Worm (Caenorhabditis elegans) whole organism, mixed stage, embryonic: ENCODE measurements around the gene F58B3.6.

ENCODE experiments used
- bed-3 ChIP-seq: fragments of 200-800 bp; sonication (Bioruptor generic); optimal IDR thresholded peaks from 3 replicates; lab custom pipeline; 2018; ENCODE audit warnings: mild to moderate bottlenecking, missing genetic modification characterization, moderate library complexity, missing compliant biosample characterization
- ceh-39 ChIP-seq: fragments of 150-350 bp; optimal IDR thresholded peaks from 2 replicates; lab custom pipeline; 2014; ENCODE audit warnings: missing biosample characterization, missing genetic modification characterization
- cnd-1 ChIP-seq: fragments of 200-800 bp; sonication (Bioruptor generic); optimal IDR thresholded peaks from 2 replicates; lab custom pipeline; 2018; ENCODE audit warnings: mild to moderate bottlenecking, missing genetic modification characterization, missing compliant biosample characterization
- elt-1 ChIP-seq: sonication (generic microtip); optimal IDR thresholded peaks from 2 replicates; lab custom pipeline; 2017; ENCODE audit warnings: missing genetic modification characterization, mild to moderate bottlenecking, missing compliant biosample characterization, antibody characterized with exemption, moderate library complexity, borderline replicate concordance; ENCODE audit not compliant: insufficient read depth
- flh-1 ChIP-seq: fragments of 200-800 bp; sonication (Bioruptor generic); optimal IDR thresholded peaks from 2 replicates; lab custom pipeline; 2018; ENCODE audit warnings: mild to moderate bottlenecking, missing genetic modification characterization, moderate library complexity, missing compliant biosample characterization
- ham-2 ChIP-seq: fragments of 200-800 bp; sonication (Bioruptor generic); optimal IDR thresholded peaks from 2 replicates; lab custom pipeline; 2018; ENCODE audit warnings: mild to moderate bottlenecking, missing genetic modification characterization, missing compliant biosample characterization
- hlh-1 ChIP-seq: fragments of 150-350 bp; optimal IDR thresholded peaks from 2 replicates; lab custom pipeline; 2014; ENCODE audit warnings: missing biosample characterization, missing genetic modification reagents, missing genetic modification characterization
- lin-13 ChIP-seq: fragments of 150-350 bp; optimal IDR thresholded peaks from 2 replicates; lab custom pipeline; 2014; ENCODE audit warnings: missing biosample characterization, missing genetic modification characterization
- lin-32 ChIP-seq: fragments of 200-800 bp; sonication (Bioruptor generic); optimal IDR thresholded peaks from 2 replicates; lab custom pipeline; 2018; ENCODE audit warnings: mild to moderate bottlenecking, missing genetic modification characterization, missing compliant biosample characterization
- mab-5 ChIP-seq: fragments of 150-350 bp; optimal IDR thresholded peaks from 2 replicates; lab custom pipeline; 2014; ENCODE audit warnings: missing biosample characterization, missing genetic modification characterization
- mep-1 ChIP-seq: fragments of 150-350 bp; optimal IDR thresholded peaks from 2 replicates; lab custom pipeline; 2017; ENCODE audit warnings: missing biosample characterization, missing genetic modification reagents, missing genetic modification characterization, inconsistent platforms
- mls-2 ChIP-seq: sonication (generic microtip); optimal IDR thresholded peaks from 2 replicates; lab custom pipeline; 2016; ENCODE audit warnings: mild to moderate bottlenecking, missing genetic modification characterization, moderate library complexity, missing compliant biosample characterization
- nhr-12 ChIP-seq: fragments of 150-350 bp; optimal IDR thresholded peaks from 2 replicates; lab custom pipeline; 2014; ENCODE audit warnings: missing biosample characterization, missing genetic modification characterization
- nhr-237 ChIP-seq: fragments of 150-350 bp; optimal IDR thresholded peaks from 2 replicates; lab custom pipeline; 2014; ENCODE audit warnings: missing biosample characterization, missing genetic modification characterization
- nhr-28 ChIP-seq: fragments of 150-350 bp; optimal IDR thresholded peaks from 2 replicates; lab custom pipeline; 2014; ENCODE audit warnings: missing biosample characterization, missing genetic modification characterization
- pha-4 ChIP-seq: fragments of 150-350 bp; optimal IDR thresholded peaks from 2 replicates; lab custom pipeline; 2018; ENCODE audit warnings: missing biosample characterization, missing genetic modification reagents, missing genetic modification characterization
- snpc-4 ChIP-seq: fragments of 150-350 bp; optimal IDR thresholded peaks from 2 replicates; lab custom pipeline; 2014; ENCODE audit warnings: missing biosample characterization, missing genetic modification characterization
- sptf-1 ChIP-seq: sonication (generic microtip); optimal IDR thresholded peaks from 2 replicates; lab custom pipeline; 2017; ENCODE audit warnings: mild to moderate bottlenecking, missing genetic modification characterization, moderate library complexity, missing compliant biosample characterization
- tbx-8 ChIP-seq: fragments of 200-800 bp; sonication (Bioruptor generic); optimal IDR thresholded peaks from 2 replicates; lab custom pipeline; 2018; ENCODE audit warnings: mild to moderate bottlenecking, missing genetic modification characterization, moderate library complexity, missing compliant biosample characterization
- unc-120 ChIP-seq: sonication (generic microtip); optimal IDR thresholded peaks from 2 replicates; lab custom pipeline; 2017; ENCODE audit warnings: missing genetic modification characterization, missing compliant biosample characterization; ENCODE audit not compliant: poor library complexity, severe bottlenecking
- unc-39 ChIP-seq: fragments of 150-350 bp; optimal IDR thresholded peaks from 2 replicates; lab custom pipeline; 2014; ENCODE audit warnings: missing biosample characterization, missing genetic modification characterization
- unc-62 ChIP-seq: fragments of 150-350 bp; optimal IDR thresholded peaks from 2 replicates; lab custom pipeline; 2014; ENCODE audit warnings: missing biosample characterization, missing genetic modification reagents, missing genetic modification characterization
- zip-8 ChIP-seq: fragments of 150-350 bp; optimal IDR thresholded peaks from 2 replicates; lab custom pipeline; 2014; ENCODE audit warnings: missing biosample characterization, missing genetic modification characterization
- ztf-11 ChIP-seq: fragments of 150-350 bp; optimal IDR thresholded peaks from 2 replicates; lab custom pipeline; 2014; ENCODE audit warnings: missing biosample characterization, missing genetic modification characterization

Gene F58B3.6

DNA sequence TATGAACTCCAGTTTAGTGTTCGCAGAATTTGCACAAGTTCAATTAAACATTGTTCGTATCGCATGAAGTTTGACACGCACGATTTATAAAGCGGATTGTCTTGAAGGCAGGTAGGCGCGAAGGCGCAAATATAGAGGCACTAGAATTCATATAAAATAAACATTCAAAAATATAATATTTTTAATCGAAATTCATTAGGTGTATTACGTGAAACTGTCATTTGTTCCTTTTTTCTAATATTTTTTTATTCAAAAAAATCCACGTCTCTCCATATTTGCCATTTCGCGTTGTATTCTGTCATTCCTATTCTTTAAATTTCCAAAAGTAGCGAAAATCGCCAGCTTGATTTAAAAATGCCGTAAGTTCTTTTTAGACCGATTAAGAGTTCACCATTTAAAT is 5.4 kb downstream of the F58B3.6 start, which contains the start of gene ZK809.1:
ZK809.1 (plus strand) TSS at position 301 of the 400 bp plus-strand sequence.
- TF ChIP-seq tbx-8 (GFP tag; lab: Kevin White, UChicago) = no peak
- no peak for TF ChIP-seq lin-13 (tag; lab: Kevin White, UChicago)
- TF ChIP-seq flh-1 (GFP tag; lab: Kevin White, UChicago) = no peak
- no peak for TF ChIP-seq elt-1 (tag; lab: Kevin White, UChicago)
- TF ChIP-seq ztf-11 (tag; lab: Kevin White, UChicago) = no peak
- no peak for TF ChIP-seq ham-2
- no peak for TF ChIP-seq nhr-28 (tag; lab: Kevin White, UChicago)
- no peak for TF ChIP-seq mep-1 (tag; lab: Kevin White, UChicago)
- no peak for TF ChIP-seq ceh-39
- TF ChIP-seq hlh-1 = no peak
- no peak for TF ChIP-seq snpc-4
- no peak for TF ChIP-seq pha-4 (tag; lab: Kevin White, UChicago)
- no peak for TF ChIP-seq unc-62 (GFP tag; lab: Kevin White, UChicago)

ce11 chrIV:11643829-11644228 is 7.4 kb downstream of the F58B3.6 start, which contains the start of gene prx-2:
prx-2 (plus strand) TSS chrIV:11644129.
- TF ChIP-seq bed-3 (no peak), unc-120 (tag; lab: Kevin White, UChicago) (no peak), hlh-1 (no peak)

DNA sequence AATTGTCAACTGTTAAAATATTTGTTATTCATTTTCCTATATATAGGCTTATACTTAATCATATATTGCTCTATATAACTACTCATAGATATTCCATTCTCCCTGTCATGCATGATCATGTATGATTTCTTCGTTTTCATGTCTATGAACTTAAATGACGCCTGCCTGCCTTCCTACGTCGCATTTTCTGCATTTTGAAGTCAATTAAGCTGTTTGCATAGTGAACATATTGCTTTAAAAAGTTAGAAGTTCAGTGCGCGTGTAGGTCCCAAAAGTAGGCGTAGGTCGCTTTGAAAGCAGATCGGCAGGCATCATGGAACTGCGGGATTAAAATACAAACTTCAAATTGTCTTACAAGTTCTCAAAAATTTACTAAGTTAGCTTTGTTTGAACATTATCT is 8.3 kb downstream of the F58B3.6 start:
- TF ChIP-seq mls-2 (tag; lab: Kevin White, UChicago) = no peak

DNA sequence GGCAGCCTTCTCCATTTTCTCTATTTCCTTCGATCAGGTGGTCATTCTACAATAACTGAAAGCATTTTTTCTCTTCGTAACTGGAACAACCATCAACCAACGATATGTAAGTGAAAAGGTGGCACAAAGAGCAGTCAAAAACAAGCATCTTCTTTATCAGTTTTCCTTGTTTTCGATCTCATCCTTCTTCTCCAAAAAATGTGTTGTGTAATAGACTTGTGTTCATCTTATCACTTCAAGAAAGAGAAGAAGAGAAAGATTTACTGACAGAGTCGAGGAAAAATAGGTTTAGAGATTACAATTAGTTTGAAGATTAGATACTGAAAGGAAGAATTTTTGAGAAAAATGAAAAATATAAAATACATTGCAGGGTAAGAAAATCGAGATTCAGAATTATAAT is 8.9 kb downstream of the F58B3.6 start:
- TF ChIP-seq unc-39 (no peak), snpc-4 (no peak), mab-5 (tag; lab: Kevin White, UChicago) (no peak), zip-8 (tag; lab: Kevin White, UChicago) (no peak), hlh-1 (no peak), ztf-11 (tag; lab: Kevin White, UChicago) (no peak), bed-3 (no peak), sptf-1 (tag; lab: Kevin White, UChicago) (no peak), tbx-8 (GFP tag; lab: Kevin White, UChicago) (no peak), nhr-28 (tag; lab: Kevin White, UChicago) (no peak), flh-1 (GFP tag; lab: Kevin White, UChicago) (no peak), nhr-12 (no peak), ceh-39 (no peak), nhr-237 (tag; lab: Kevin White, UChicago) (no peak), mep-1 (tag; lab: Kevin White, UChicago) (no peak)

ce11 chrIV:11646908-11647307 is 10.5 kb downstream of the F58B3.6 start:
- TF ChIP-seq cnd-1 (tag; lab: Kevin White, UChicago) (no peak), hlh-1 (peak; percentile 17)

DNA sequence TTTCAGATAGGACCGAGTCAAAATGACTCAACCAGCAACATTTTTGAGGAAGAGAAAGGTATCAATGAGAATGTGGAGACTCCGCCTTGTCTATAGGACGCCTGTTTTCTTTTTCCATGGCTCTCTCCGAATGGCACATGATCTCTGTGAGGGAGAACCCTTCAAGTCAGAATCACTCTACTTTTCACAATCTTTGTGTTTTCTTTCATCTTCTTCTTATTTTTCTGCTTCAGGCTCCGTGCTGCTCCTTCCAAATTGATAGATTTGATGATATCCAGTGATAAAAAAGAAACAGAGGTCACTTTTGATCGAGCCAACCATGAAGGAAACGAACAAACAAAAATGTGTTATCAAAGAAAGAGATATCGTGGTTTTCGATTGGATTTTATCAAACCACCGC is 12.6 kb downstream of the F58B3.6 start, which contains the start of gene ZK809.8:
ZK809.8 (minus strand) TSS at position 34 of the 400 bp plus-strand sequence.
- TF ChIP-seq tbx-8 (GFP tag; lab: Kevin White, UChicago) = no peak
- peak; percentile 15 for TF ChIP-seq hlh-1
- TF ChIP-seq, all 35 proteins: peak for 1

ce11 chrIV:11650344-11650743 is 13.9 kb downstream of the F58B3.6 start:
- TF ChIP-seq snpc-4 (no peak), tbx-8 (GFP tag; lab: Kevin White, UChicago) (no peak), zip-8 (tag; lab: Kevin White, UChicago) (no peak), ztf-11 (tag; lab: Kevin White, UChicago) (no peak), ceh-39 (no peak), lin-13 (tag; lab: Kevin White, UChicago) (no peak), mls-2 (tag; lab: Kevin White, UChicago) (no peak)
- TF ChIP-seq, all 35 proteins: peak for 0

ce11 chrIV:11651965-11652453 is 15.6 kb downstream of the F58B3.6 start, which contains the start of the genes acl-3 and ndub-6:
acl-3 (minus strand) TSS chrIV:11652023.
ndub-6 (plus strand) TSS chrIV:11652403.
- TF ChIP-seq mep-1 (tag; lab: Kevin White, UChicago) (no peak), lin-32 (GFP tag; lab: Kevin White, UChicago) (no peak), flh-1 (GFP tag; lab: Kevin White, UChicago) (no peak), ztf-11 (tag; lab: Kevin White, UChicago) (no peak)
